Fruit fly (Drosophila melanogaster): ENCODE results near the gene dos.

dos gene

DNA sequence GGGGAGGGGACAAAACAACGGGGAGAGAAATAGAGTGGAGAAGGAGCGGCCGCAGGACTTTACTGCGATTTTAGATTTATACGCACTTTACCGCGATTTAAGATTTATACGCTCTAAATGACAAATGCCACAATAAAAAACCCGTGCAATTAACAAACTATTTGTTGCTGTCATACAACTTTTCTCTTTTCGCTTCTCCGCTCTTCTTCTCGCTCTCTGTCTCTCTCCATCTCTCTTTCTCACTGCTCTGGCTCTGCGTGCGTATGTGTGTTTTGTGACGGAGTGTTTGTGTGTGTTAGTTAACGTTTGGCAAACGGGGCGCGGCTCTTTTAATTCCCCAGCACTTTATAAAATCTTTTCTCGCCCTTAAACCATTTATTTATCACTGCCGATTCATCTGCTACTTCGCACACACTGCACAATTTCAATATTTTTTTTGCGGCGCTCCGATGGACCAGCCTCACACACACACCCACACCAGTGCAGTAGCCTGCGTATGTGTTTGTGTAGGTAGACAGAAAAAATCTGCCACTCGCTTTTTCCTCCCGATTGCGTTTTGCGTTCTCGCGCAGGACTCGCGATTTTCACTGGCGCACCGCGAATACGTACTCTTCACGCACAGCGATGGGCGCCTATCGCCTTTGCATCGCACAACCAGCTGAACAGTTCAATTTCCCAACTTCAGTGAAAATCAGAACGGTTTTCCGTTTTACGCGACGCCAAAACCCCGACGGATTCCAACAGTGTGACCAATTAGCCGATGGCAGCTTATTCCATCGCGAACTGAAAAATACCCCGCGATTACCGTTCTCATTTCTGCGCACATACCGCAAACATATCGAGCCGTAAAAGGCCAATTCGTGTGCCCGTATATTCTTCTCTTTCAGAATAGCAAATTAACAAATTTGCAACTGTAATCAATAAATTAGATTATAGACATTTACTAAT lies 3.1 kb upstream of the dos start, which contains the start of gene msn (continued):
- peak; percentile 92 to 97 for TF ChIP-seq Trl (optimal IDR thresholded peaks at IDR 0.05)
- no peak for TF ChIP-seq Trl (GFP tag; optimal IDR thresholded peaks at IDR 0.05)
- TF ChIP-seq CG12071 (GFP tag; optimal IDR thresholded peaks at IDR 0.05): peak; percentile 58
- TF ChIP-seq Elba2 (GFP tag; optimal IDR thresholded peaks at IDR 0.05): peak; percentile 52
- peak; percentile 10 for TF ChIP-seq Dad (GFP tag; optimal IDR thresholded peaks at IDR 0.05)
- TF ChIP-seq repo (GFP tag; optimal IDR thresholded peaks at IDR 0.05): peak; percentile 40
- peak; percentile 60 for TF ChIP-seq CG6854 (GFP tag; optimal IDR thresholded peaks at IDR 0.05)
- TF ChIP-seq CG1024 (GFP tag; IDR thresholded peaks at IDR 0.05): peak; percentile 5; the same call in 1 of the 2 replicates
- TF ChIP-seq sqz (GFP tag; optimal IDR thresholded peaks at IDR 0.05): peak; percentile 91
- peak; percentile 12 for TF ChIP-seq CG13894 (tag; optimal IDR thresholded peaks at IDR 0.05)
- no peak for TF ChIP-seq kay (GFP tag; optimal IDR thresholded peaks at IDR 0.05)
- TF ChIP-seq CG15479 (GFP tag; optimal IDR thresholded peaks at IDR 0.05): peak; percentile 66
- TF ChIP-seq CG12769 (tag; optimal IDR thresholded peaks at IDR 0.05): peak; percentile 29
- TF ChIP-seq Vsx1 (GFP tag; optimal IDR thresholded peaks at IDR 0.05): no peak
- peak; percentile 77 for TF ChIP-seq Fer1 (GFP tag; optimal IDR thresholded peaks at IDR 0.05)
- no peak for TF ChIP-seq CG17568 (GFP tag; optimal IDR thresholded peaks at IDR 0.05)
- peak; percentile 5 for TF ChIP-seq CG2678 (tag; optimal IDR thresholded peaks at IDR 0.05)
- peak; percentile 50 for TF ChIP-seq CG3281 (GFP tag; optimal IDR thresholded peaks at IDR 0.05)
- TF ChIP-seq Ada2b (GFP tag; IDR thresholded peaks at IDR 0.05): no peak
- peak in 1 of 2 experiments; percentile 40 for TF ChIP-seq bsh (GFP tag; optimal IDR thresholded peaks at IDR 0.05)
- no peak; the same call in 2 of the 3 replicates for TF ChIP-seq B-H1 (GFP tag; IDR thresholded peaks at IDR 0.05)
- peak; percentile 90 for TF ChIP-seq CG8478 (optimal IDR thresholded peaks at IDR 0.05)
- TF ChIP-seq klu (GFP tag; IDR thresholded peaks at IDR 0.05): no peak
- TF ChIP-seq MBD-R2 (GFP tag; IDR thresholded peaks at IDR 0.05): peak; percentile 56
- peak; percentile 52 for TF ChIP-seq HmgZ (tag; optimal IDR thresholded peaks at IDR 0.05)
- TF ChIP-seq CG10543 (GFP tag; optimal IDR thresholded peaks at IDR 0.05): peak; percentile 69
- TF ChIP-seq bigmax (GFP tag; optimal IDR thresholded peaks at IDR 0.05): no peak
- TF ChIP-seq Rfx (GFP tag; IDR thresholded peaks at IDR 0.05): peak; percentile 62
- peak; percentile 58 for TF ChIP-seq CG17328 (GFP tag; IDR thresholded peaks at IDR 0.05)
- no peak for TF ChIP-seq fru (optimal IDR thresholded peaks at IDR 0.05)
- TF ChIP-seq dm (GFP tag; optimal IDR thresholded peaks at IDR 0.05): peak; percentile 34
- TF ChIP-seq CG17802 (tag; optimal IDR thresholded peaks at IDR 0.05): peak; percentile 23
- TF ChIP-seq CG5180 (GFP tag; optimal IDR thresholded peaks at IDR 0.05): no peak
- peak; percentile 18 for TF ChIP-seq pros (GFP tag; optimal IDR thresholded peaks at IDR 0.05)
- TF ChIP-seq lov (optimal IDR thresholded peaks at IDR 0.05): no peak
- no peak for TF ChIP-seq lov (GFP tag; IDR thresholded peaks at IDR 0.05)
- TF ChIP-seq Chrac-16 (GFP tag; optimal IDR thresholded peaks at IDR 0.05): no peak
- peak; percentile 43; the same call in 1 of the 2 replicates for TF ChIP-seq NFAT (GFP tag; IDR thresholded peaks at IDR 0.05)
- no peak for TF ChIP-seq CG7928 (GFP tag; optimal IDR thresholded peaks at IDR 0.05)
- no peak for TF ChIP-seq CG3407 (GFP tag; optimal IDR thresholded peaks at IDR 0.05)
- TF ChIP-seq Dbx (GFP tag; IDR thresholded peaks at IDR 0.05): peak; percentile 54
- TF ChIP-seq CG10274 (GFP tag; optimal IDR thresholded peaks at IDR 0.05): peak; percentile 22
- TF ChIP-seq CG6175 (GFP tag; IDR thresholded peaks at IDR 0.05): no peak
- peak; percentile 51; the same call in 2 of the 3 replicates for TF ChIP-seq CG7963 (GFP tag; IDR thresholded peaks at IDR 0.05; ENCODE audit: partially characterized antibody)
- no peak for TF ChIP-seq Atf-2 (GFP tag; optimal IDR thresholded peaks at IDR 0.05)
- peak; percentile 50 for TF ChIP-seq CG32532 (GFP tag; IDR thresholded peaks at IDR 0.05)
- peak; percentile 52; the same call in 1 of the 2 replicates for TF ChIP-seq Atf6 (GFP tag; IDR thresholded peaks at IDR 0.05)
- no peak for TF ChIP-seq CG17359 (tag; optimal IDR thresholded peaks at IDR 0.05)
- peak; percentile 29 for TF ChIP-seq CG1792 (GFP tag; optimal IDR thresholded peaks at IDR 0.05)
- no peak for TF ChIP-seq tx (GFP tag; optimal IDR thresholded peaks at IDR 0.05)
